Fruit fly (Drosophila melanogaster): ENCODE data around the gene CG17078.

CG17078 gene

dm6 chr2L:286421-286820 is 8.4 kb upstream of the CG17078 start (continued):
- TF ChIP-seq CG7786 (GFP tag; optimal IDR thresholded peaks at IDR 0.05), result peak; percentile 78
- peak; percentile 57 for TF ChIP-seq CG1603 (tag; optimal IDR thresholded peaks at IDR 0.05)
- no peak for TF ChIP-seq Hr78 (GFP tag; optimal IDR thresholded peaks at IDR 0.05)
- no peak for TF ChIP-seq Sox100B (GFP tag; optimal IDR thresholded peaks at IDR 0.05)
- peak; percentile 92 for TF ChIP-seq lab (GFP tag; optimal IDR thresholded peaks at IDR 0.05)
- peak; percentile 80 for TF ChIP-seq Fer1 (GFP tag; optimal IDR thresholded peaks at IDR 0.05)
- no peak for TF ChIP-seq CG1024 (GFP tag; IDR thresholded peaks at IDR 0.05)
- no peak for TF ChIP-seq CG6791 (GFP tag; IDR thresholded peaks at IDR 0.05; ENCODE audit: partially characterized antibody)
- TF ChIP-seq Hmr (GFP tag; optimal IDR thresholded peaks at IDR 0.05), result peak; percentile 85
- TF ChIP-seq CG7372 (GFP tag; IDR thresholded peaks at IDR 0.05), result 0 out of 2 replicates have a peak, but pooled peaks have one; percentile 34
- peak; percentile 65 for TF ChIP-seq CG34422 (GFP tag; IDR thresholded peaks at IDR 0.05)
- TF ChIP-seq repo (GFP tag; optimal IDR thresholded peaks at IDR 0.05), result peak; percentile 22
- no peak for TF ChIP-seq CG10267 (tag; optimal IDR thresholded peaks at IDR 0.05)
- TF ChIP-seq Hand (GFP tag; optimal IDR thresholded peaks at IDR 0.05), result peak; percentile 53
- TF ChIP-seq CG10321 (GFP tag; IDR thresholded peaks at IDR 0.05), result peak; percentile 38; the same call in 1 of the 2 replicates
- TF ChIP-seq CG1792 (GFP tag; optimal IDR thresholded peaks at IDR 0.05), result no peak
- TF ChIP-seq Jarid2 (GFP tag; optimal IDR thresholded peaks at IDR 0.05), result peak; percentile 41
- TF ChIP-seq Taf1 (GFP tag; IDR thresholded peaks at IDR 0.05), result peak; percentile 75
- TF ChIP-seq CG8478 (optimal IDR thresholded peaks at IDR 0.05), result no peak
- no peak for TF ChIP-seq fru (optimal IDR thresholded peaks at IDR 0.05)
- no peak for TF ChIP-seq CG13775 (GFP tag; optimal IDR thresholded peaks at IDR 0.05)
- TF ChIP-seq dan (GFP tag; IDR thresholded peaks at IDR 0.05), result no peak
- 0 out of 2 replicates have a peak, but pooled peaks have one; percentile 29 for TF ChIP-seq danr (GFP tag; IDR thresholded peaks at IDR 0.05)
- no peak for TF ChIP-seq CG2202 (tag; optimal IDR thresholded peaks at IDR 0.05)
- peak; percentile 46 to 71 for TF ChIP-seq Pdp1 (GFP tag; optimal IDR thresholded peaks at IDR 0.05)
- TF ChIP-seq sima (GFP tag; optimal IDR thresholded peaks at IDR 0.05), result no peak
- peak; percentile 70; the same call in 2 of the 3 replicates for TF ChIP-seq so (GFP tag; IDR thresholded peaks at IDR 0.05)
- peak; percentile 26 for TF ChIP-seq NC2α (GFP tag; optimal IDR thresholded peaks at IDR 0.05)
- TF ChIP-seq knrl (GFP tag; IDR thresholded peaks at IDR 0.05; ENCODE audit: partially characterized antibody), result no peak
- no peak for TF ChIP-seq gsb-n (tag; optimal IDR thresholded peaks at IDR 0.05)
- no peak for TF ChIP-seq CG32767 (GFP tag; IDR thresholded peaks at IDR 0.05)
- no peak for TF ChIP-seq CG14860 (GFP tag; IDR thresholded peaks at IDR 0.05; ENCODE audit: partially characterized antibody)
- 0 out of 3 replicates have a peak, but pooled peaks have one; percentile 40 for TF ChIP-seq CG6175 (GFP tag; IDR thresholded peaks at IDR 0.05)
- TF ChIP-seq tna (GFP tag; IDR thresholded peaks at IDR 0.05; ENCODE audit: partially characterized antibody), result no peak
- TF ChIP-seq Dip2 (GFP tag; IDR thresholded peaks at IDR 0.05), result no peak
- no peak for TF ChIP-seq stwl (tag; optimal IDR thresholded peaks at IDR 0.05)
- no peak for TF ChIP-seq mld (GFP tag; IDR thresholded peaks at IDR 0.05; ENCODE audit: partially characterized antibody)
- TF ChIP-seq sob (GFP tag; IDR thresholded peaks at IDR 0.05), result peak; percentile 83
- no peak for TF ChIP-seq trem (tag; optimal IDR thresholded peaks at IDR 0.05)
- TF ChIP-seq Blimp-1 (GFP tag; optimal IDR thresholded peaks at IDR 0.05), result peak; percentile 63
- TF ChIP-seq slou (GFP tag; optimal IDR thresholded peaks at IDR 0.05), result no peak
- TF ChIP-seq Bgb (GFP tag; IDR thresholded peaks at IDR 0.05; ENCODE audit: partially characterized antibody), result no peak
- TF ChIP-seq pan (optimal IDR thresholded peaks at IDR 0.05), result no peak
- peak in 1 of 2 experiments; percentile 80 for TF ChIP-seq pan (GFP tag; optimal IDR thresholded peaks at IDR 0.05 in 1 of 2, IDR thresholded peaks at IDR 0.05 in 1 of 2)
- TF ChIP-seq Xbp1 (GFP tag; optimal IDR thresholded peaks at IDR 0.05), result peak; percentile 75
- TF ChIP-seq scrt (GFP tag; optimal IDR thresholded peaks at IDR 0.05), result peak; percentile 59
- TF ChIP-seq Sry-δ (GFP tag; optimal IDR thresholded peaks at IDR 0.05), result peak; percentile 31
- peak; percentile 46 for TF ChIP-seq CG31388 (GFP tag; optimal IDR thresholded peaks at IDR 0.05)
- TF ChIP-seq sd (tag; optimal IDR thresholded peaks at IDR 0.05), result peak; percentile 35
- no peak for TF ChIP-seq yki (optimal IDR thresholded peaks at IDR 0.05)
- TF ChIP-seq ci (GFP tag; IDR thresholded peaks at IDR 0.05), result peak; percentile 78
